Fruit fly (Drosophila melanogaster) whole organism, embryonic: ENCODE measurements around the gene CG10834.

Experiments
- CG10209 ChIP-seq: fragments of 200-800 bp; sonication (Bioruptor generic); optimal IDR thresholded peaks from 3 replicates; lab custom pipeline; 2017; ENCODE audit warnings: missing biosample characterization, mild to moderate bottlenecking, missing genetic modification characterization, missing genetic modification reagents
- CG10366 ChIP-seq: fragments of 200-800 bp; sonication (Bioruptor generic); IDR thresholded peaks from 2 replicates; pipeline ENCODE4 v1.3.6; 2022; ENCODE audit warnings: missing biosample characterization, missing genetic modification characterization
- CG13894 ChIP-seq: fragments of 200-800 bp; sonication (Bioruptor generic); optimal IDR thresholded peaks from 3 replicates; lab custom pipeline; 2018; ENCODE audit warnings: missing biosample characterization, mild to moderate bottlenecking, missing genetic modification characterization, moderate library complexity
- CG14965 ChIP-seq: fragments of 200-800 bp; sonication (Bioruptor generic); optimal IDR thresholded peaks from 2 replicates; lab custom pipeline; 2016; ENCODE audit warnings: missing biosample characterization, missing genetic modification characterization, borderline replicate concordance
- CG16815 ChIP-seq: fragments of 200-800 bp; sonication (Bioruptor generic); optimal IDR thresholded peaks from 3 replicates; lab custom pipeline; 2017; ENCODE audit warnings: missing biosample characterization, mild to moderate bottlenecking, missing genetic modification characterization
- CG2712 ChIP-seq: fragments of 200-800 bp; optimal IDR thresholded peaks from 3 replicates; lab custom pipeline; 2019; ENCODE audit warnings: missing biosample characterization, mild to moderate bottlenecking, missing genetic modification characterization, moderate library complexity
- CG34224 ChIP-seq: fragments of 200-800 bp; sonication (Bioruptor generic); IDR thresholded peaks from 3 replicates; pipeline ENCODE4 v1.3.6; 2022; ENCODE audit warnings: missing biosample characterization, missing genetic modification characterization; ENCODE audit not compliant: partially characterized antibody
- CG42726 ChIP-seq: fragments of 200-800 bp; sonication (Bioruptor generic); IDR thresholded peaks from 2 replicates; pipeline ENCODE4 v1.3.6; 2022; ENCODE audit warnings: missing biosample characterization, missing genetic modification characterization; ENCODE audit not compliant: partially characterized antibody
- CG4360 ChIP-seq: fragments of 200-800 bp; sonication (Bioruptor generic); IDR thresholded peaks from 2 replicates; pipeline ENCODE4 v1.3.6; 2022; ENCODE audit warnings: missing biosample characterization, missing genetic modification characterization
- CG43689 ChIP-seq: fragments of 200-800 bp; sonication (Bioruptor generic); IDR thresholded peaks from 2 replicates; pipeline ENCODE4 v1.3.6; 2022; ENCODE audit warnings: missing biosample characterization, missing genetic modification characterization
- CG6683 ChIP-seq: fragments of 200-800 bp; sonication (Bioruptor generic); optimal IDR thresholded peaks from 2 replicates; lab custom pipeline; 2017; ENCODE audit warnings: missing biosample characterization, mild to moderate bottlenecking, missing genetic modification characterization, missing genetic modification reagents
- CG6765 ChIP-seq: fragments of 200-800 bp; sonication (Bioruptor generic); optimal IDR thresholded peaks from 3 replicates; lab custom pipeline; 2017; ENCODE audit warnings: missing biosample characterization, mild to moderate bottlenecking, missing genetic modification characterization
- CG6813 ChIP-seq: fragments of 200-800 bp; sonication (Bioruptor generic); optimal IDR thresholded peaks from 2 replicates; lab custom pipeline; 2017; ENCODE audit warnings: missing biosample characterization, missing genetic modification characterization, mild to moderate bottlenecking, moderate library complexity, missing genetic modification reagents
- CG7357 ChIP-seq: fragments of 200-800 bp; sonication (Bioruptor generic); IDR thresholded peaks from 3 replicates; pipeline ENCODE4 v1.3.6; 2022; ENCODE audit warnings: missing biosample characterization, missing genetic modification characterization
- CG7372 ChIP-seq: fragments of 200-800 bp; sonication (Bioruptor generic); IDR thresholded peaks from 2 replicates; pipeline ENCODE4 v1.3.6; 2022; ENCODE audit warnings: missing biosample characterization, missing genetic modification characterization
- CG7786 ChIP-seq: fragments of 200-800 bp; sonication (Bioruptor generic); optimal IDR thresholded peaks from 2 replicates; lab custom pipeline; 2016; ENCODE audit warnings: missing biosample characterization, missing genetic modification characterization
- CG7839 ChIP-seq: fragments of 200-800 bp; sonication (Bioruptor generic); optimal IDR thresholded peaks from 3 replicates; lab custom pipeline; 2018; ENCODE audit warnings: missing biosample characterization, mild to moderate bottlenecking, missing genetic modification characterization, moderate library complexity
- CG9609 ChIP-seq: fragments of 200-800 bp; sonication (Bioruptor generic); optimal IDR thresholded peaks from 3 replicates; lab custom pipeline; 2016; ENCODE audit warnings: missing biosample characterization, missing genetic modification characterization
- CG9797 ChIP-seq: fragments of 200-800 bp; sonication (Bioruptor generic); optimal IDR thresholded peaks from 3 replicates; lab custom pipeline; 2018; ENCODE audit warnings: missing biosample characterization, mild to moderate bottlenecking, missing genetic modification characterization
- Chrac-16 ChIP-seq: fragments of 200-800 bp; sonication (Bioruptor generic); optimal IDR thresholded peaks from 3 replicates; lab custom pipeline; 2016; ENCODE audit warnings: missing biosample characterization, missing genetic modification characterization
- Fer2 ChIP-seq: fragments of 200-800 bp; sonication (Bioruptor generic); optimal IDR thresholded peaks from 2 replicates; lab custom pipeline; 2018; ENCODE audit warnings: missing biosample characterization, mild to moderate bottlenecking, missing genetic modification characterization, moderate library complexity
- HLHmδ ChIP-seq: fragments of 200-800 bp; sonication (Bioruptor generic); optimal IDR thresholded peaks from 2 replicates; lab custom pipeline; 2018; ENCODE audit warnings: missing biosample characterization, mild to moderate bottlenecking, missing genetic modification characterization, moderate library complexity
- HmgZ ChIP-seq: fragments of 200-800 bp; sonication (Bioruptor generic); optimal IDR thresholded peaks from 2 replicates; lab custom pipeline; 2018; ENCODE audit warnings: missing biosample characterization, mild to moderate bottlenecking, missing genetic modification characterization
- MTF-1 ChIP-seq: fragments of 200-800 bp; sonication (Bioruptor generic); optimal IDR thresholded peaks from 2 replicates; lab custom pipeline; 2018; ENCODE audit warnings: missing biosample characterization, mild to moderate bottlenecking, missing genetic modification characterization, borderline replicate concordance
- NC2β ChIP-seq: fragments of 200-800 bp; sonication (Bioruptor generic); optimal IDR thresholded peaks from 2 replicates; lab custom pipeline; 2016; ENCODE audit warnings: missing biosample characterization, missing genetic modification characterization
- Spps ChIP-seq: fragments of 200-800 bp; sonication (Bioruptor generic); optimal IDR thresholded peaks from 2 replicates; lab custom pipeline; 2018; ENCODE audit warnings: missing biosample characterization, mild to moderate bottlenecking, missing genetic modification characterization
- Ssrp ChIP-seq: fragments of 200-800 bp; sonication (Bioruptor generic); optimal IDR thresholded peaks from 2 replicates; lab custom pipeline; 2018; ENCODE audit warnings: missing biosample characterization, mild to moderate bottlenecking, missing genetic modification characterization, moderate library complexity
- Vsx1 ChIP-seq: fragments of 200-800 bp; sonication (Bioruptor generic); optimal IDR thresholded peaks from 2 replicates; lab custom pipeline; 2017; ENCODE audit warnings: missing biosample characterization, mild to moderate bottlenecking, missing genetic modification characterization, missing genetic modification reagents
- abd-A ChIP-seq: fragments of 200-800 bp; sonication (Bioruptor generic); optimal IDR thresholded peaks from 3 replicates; lab custom pipeline; 2019; ENCODE audit warnings: missing biosample characterization, mild to moderate bottlenecking, missing genetic modification characterization, moderate library complexity
- ash1 ChIP-seq: fragments of 200-800 bp; sonication (Bioruptor generic); optimal IDR thresholded peaks from 2 replicates; lab custom pipeline; 2018; ENCODE audit warnings: missing biosample characterization, mild to moderate bottlenecking, missing genetic modification characterization
- cato ChIP-seq: fragments of 200-800 bp; sonication (Bioruptor generic); optimal IDR thresholded peaks from 2 replicates; lab custom pipeline; 2016; ENCODE audit warnings: missing biosample characterization, missing genetic modification characterization, borderline replicate concordance
- chn ChIP-seq: fragments of 200-800 bp; sonication (Bioruptor generic); optimal IDR thresholded peaks from 2 replicates; lab custom pipeline; 2016; ENCODE audit warnings: missing biosample characterization, missing genetic modification characterization
- dmrt11E ChIP-seq: fragments of 200-800 bp; sonication (Bioruptor generic); optimal IDR thresholded peaks from 3 replicates; lab custom pipeline; 2018; ENCODE audit warnings: missing biosample characterization, mild to moderate bottlenecking, missing genetic modification characterization, moderate library complexity
- dmrt99B ChIP-seq: fragments of 200-800 bp; sonication (Bioruptor generic); optimal IDR thresholded peaks from 2 replicates; lab custom pipeline; 2018; ENCODE audit warnings: missing biosample characterization, mild to moderate bottlenecking, missing genetic modification characterization, moderate library complexity
- dysf ChIP-seq: fragments of 200-800 bp; sonication (Bioruptor generic); IDR thresholded peaks from 3 replicates; pipeline ENCODE4 v1.3.6; 2022; ENCODE audit warnings: missing biosample characterization, missing genetic modification characterization
- fd64A ChIP-seq: fragments of 200-800 bp; sonication (Bioruptor generic); optimal IDR thresholded peaks from 3 replicates; lab custom pipeline; 2018; ENCODE audit warnings: missing biosample characterization, mild to moderate bottlenecking, missing genetic modification characterization
- grau ChIP-seq: fragments of 200-800 bp; optimal IDR thresholded peaks from 3 replicates; lab custom pipeline; 2019; ENCODE audit warnings: missing biosample characterization, mild to moderate bottlenecking, missing genetic modification characterization, moderate library complexity
- h ChIP-seq: fragments of >200 bp; optimal IDR thresholded peaks from 2 replicates; lab custom pipeline; 2017
- jumu ChIP-seq: fragments of 200-800 bp; sonication (Bioruptor generic); optimal IDR thresholded peaks from 3 replicates; lab custom pipeline; 2016; ENCODE audit warnings: missing biosample characterization, missing genetic modification characterization
- knrl ChIP-seq: fragments of 200-800 bp; sonication (Bioruptor generic); IDR thresholded peaks from 3 replicates; pipeline ENCODE4 v1.3.6; 2022; ENCODE audit warnings: missing biosample characterization, missing genetic modification characterization; ENCODE audit not compliant: partially characterized antibody
- lov ChIP-seq, 2 experiments: fragments of 200-800 bp in 1 of 2; fragments of >200 bp in 1 of 2; sonication (Bioruptor generic) in 1 of 2; IDR thresholded peaks in 1 of 2; optimal IDR thresholded peaks in 1 of 2; 2 replicates in 1 of 2; 3 replicates in 1 of 2; pipeline versions ENCODE4 v1.3.6 to Lab custom; 2017 to 2022; ENCODE audit warnings: missing biosample characterization in 1 of 2, missing genetic modification characterization in 1 of 2
- mirr ChIP-seq: fragments of 200-800 bp; sonication (Bioruptor generic); optimal IDR thresholded peaks from 3 replicates; lab custom pipeline; 2018; ENCODE audit warnings: missing biosample characterization, mild to moderate bottlenecking, missing genetic modification characterization
- nom ChIP-seq: fragments of 200-800 bp; sonication (Bioruptor generic); optimal IDR thresholded peaks from 2 replicates; lab custom pipeline; 2017; ENCODE audit warnings: missing biosample characterization, missing genetic modification characterization, mild to moderate bottlenecking, moderate library complexity, missing genetic modification reagents
- pb ChIP-seq: fragments of 200-800 bp; sonication (Bioruptor generic); optimal IDR thresholded peaks from 3 replicates; lab custom pipeline; 2016; ENCODE audit warnings: missing biosample characterization, missing genetic modification characterization
- pzg ChIP-seq: fragments of 200-800 bp; sonication (Bioruptor generic); optimal IDR thresholded peaks from 3 replicates; lab custom pipeline; 2018; ENCODE audit warnings: missing biosample characterization, mild to moderate bottlenecking, missing genetic modification characterization, moderate library complexity
- sc ChIP-seq, 3 experiments: fragments of >200 bp in 2 of 3; fragments of 200-800 bp in 1 of 3; sonication (Bioruptor generic) in 1 of 3; optimal IDR thresholded peaks; 2 replicates in 2 of 3; 3 replicates in 1 of 3; lab custom pipeline; 2017; ENCODE audit warnings: mild to moderate bottlenecking in 1 of 3, missing biosample characterization in 1 of 3, missing genetic modification characterization in 1 of 3, missing genetic modification reagents in 1 of 3
- sd ChIP-seq: fragments of 200-800 bp; sonication (Bioruptor generic); optimal IDR thresholded peaks from 3 replicates; lab custom pipeline; 2018; ENCODE audit warnings: missing biosample characterization, mild to moderate bottlenecking, missing genetic modification characterization, moderate library complexity
- stwl ChIP-seq: fragments of 200-800 bp; sonication (Bioruptor generic); optimal IDR thresholded peaks from 3 replicates; lab custom pipeline; 2018; ENCODE audit warnings: missing biosample characterization, mild to moderate bottlenecking, missing genetic modification characterization, moderate library complexity
- zfh1 ChIP-seq: fragments of 200-800 bp; sonication (Bioruptor generic); IDR thresholded peaks from 3 replicates; pipeline ENCODE4 v1.3.6; 2022; ENCODE audit warnings: missing biosample characterization, missing genetic modification characterization

The CG10834 gene

DNA sequence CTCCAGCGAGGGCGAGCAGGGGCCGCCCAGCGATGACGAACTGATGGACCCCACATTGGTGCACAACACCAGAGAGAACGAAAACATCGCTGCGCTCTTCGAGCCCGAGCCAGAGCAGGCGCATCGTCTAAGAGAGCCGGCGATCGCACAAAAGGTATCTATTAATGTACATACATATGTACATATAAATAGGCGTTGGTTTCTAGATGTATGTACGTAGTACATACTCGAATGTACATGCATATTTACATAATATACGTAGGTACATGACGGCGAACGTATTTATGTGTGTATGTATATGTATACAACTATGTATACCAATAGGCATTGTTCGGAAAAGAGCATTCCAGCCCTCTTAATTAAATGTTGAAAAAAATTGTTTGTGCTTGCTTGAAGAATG, 37.0 kb upstream of the CG10834 start (continued):
- TF ChIP-seq Vsx1 (no peak), HmgZ (tag; lab: Kevin White, UChicago) (no peak), dmrt11E (tag; lab: Kevin White, UChicago) (no peak), pzg (GFP tag; lab: Kevin White, UChicago) (no peak), NC2β (no peak), dysf (GFP tag; lab: Robert Waterston, UW) (no peak), MTF-1 (GFP tag; lab: Kevin White, UChicago) (peak; percentile 82), CG6813 (peak; percentile 86), CG2712 (tag; lab: Kevin White, UChicago) (peak; percentile 17), jumu (GFP tag; lab: Kevin White, UChicago) (no peak), CG6683 (GFP tag; lab: Kevin White, UChicago) (peak; percentile 15), grau (tag; lab: Kevin White, UChicago) (no peak), CG9797 (no peak), abd-A (tag; lab: Kevin White, UChicago) (no peak), CG7786 (GFP tag; lab: Kevin White, UChicago) (no peak), CG7357 (GFP tag; lab: Robert Waterston, UW) (no peak), HLHmδ (GFP tag; lab: Kevin White, UChicago) (peak; percentile 72), CG13894 (peak; percentile 59), fd64A (GFP tag; lab: Kevin White, UChicago) (peak; percentile 89), knrl (GFP tag; lab: Robert Waterston, UW) (no peak), CG4360 (GFP tag; lab: Robert Waterston, UW) (no peak; the same call in 1 of the 2 replicates), CG42726 (GFP tag; lab: Robert Waterston, UW) (no peak), CG7372 (GFP tag; lab: Robert Waterston, UW) (no peak), h (lab: Kevin White, UChicago) (no peak), nom (no peak), CG10209 (GFP tag; lab: Kevin White, UChicago) (no peak), CG7839 (no peak), zfh1 (no peak), CG14965 (no peak), CG43689 (GFP tag; lab: Robert Waterston, UW) (no peak), mirr (GFP tag; lab: Kevin White, UChicago) (peak; percentile 94), CG34224 (0 out of 3 replicates have a peak, but pooled peaks have one; percentile 13), Spps (tag; lab: Kevin White, UChicago) (peak; percentile 32), Fer2 (tag; lab: Kevin White, UChicago) (peak; percentile 72), pb (GFP tag; lab: Kevin White, UChicago) (no peak), lov (optimal IDR thresholded peaks at IDR 0.05; lab: Kevin White, UChicago) (no peak), lov (GFP tag; IDR thresholded peaks at IDR 0.05; lab: Robert Waterston, UW) (no peak), stwl (tag; lab: Kevin White, UChicago) (no peak), Ssrp (tag; lab: Kevin White, UChicago) (no peak), CG6765 (GFP tag; lab: Kevin White, UChicago) (peak; percentile 74), ash1 (GFP tag; lab: Kevin White, UChicago) (peak; percentile 25), dmrt99B (tag; lab: Kevin White, UChicago) (no peak), CG16815 (GFP tag; lab: Kevin White, UChicago) (no peak), cato (no peak), CG9609 (GFP tag; lab: Kevin White, UChicago) (no peak), sd (peak; percentile 70), sc (optimal IDR thresholded peaks at IDR 0.05; lab: Kevin White, UChicago) (no peak), sc (GFP tag; optimal IDR thresholded peaks at IDR 0.05; lab: Kevin White, UChicago) (no peak), Chrac-16 (no peak), chn (GFP tag; lab: Kevin White, UChicago) (no peak), CG10366 (no peak)
